Worm (Caenorhabditis elegans) whole organism, midembryonic: ENCODE data around the gene C28G1.2.
A peak's percentile ranks its signal among the peaks of the same experiment; 100 is the strongest.

Experiments
- T22C8.4 ChIP-seq: fragments of 200-800 bp; sonication (Bioruptor generic); IDR thresholded peaks from 2 replicates; pipeline ENCODE4 v1.3.6; 2022; ENCODE audit warnings: missing genetic modification characterization, missing compliant biosample characterization
- cog-1 ChIP-seq: sonication (generic microtip); optimal IDR thresholded peaks from 2 replicates; lab custom pipeline; 2016; ENCODE audit warnings: missing genetic modification characterization, missing compliant biosample characterization
- flt-1 ChIP-seq: fragments of 200-800 bp; sonication (Bioruptor generic); IDR thresholded peaks from 2 replicates; pipeline ENCODE4 v1.3.6; 2022; ENCODE audit warnings: missing genetic modification characterization, missing compliant biosample characterization
- klf-2 ChIP-seq: fragments of 200-800 bp; sonication (Bioruptor generic); conservative IDR thresholded peaks from 2 replicates; pipeline ENCODE4 v1.3.6; 2022; ENCODE audit warnings: missing genetic modification reagents, missing genetic modification characterization, missing compliant biosample characterization
- med-1 ChIP-seq: sonication (generic microtip); optimal IDR thresholded peaks from 2 replicates; lab custom pipeline; 2017; ENCODE audit warnings: missing genetic modification characterization, mild to moderate bottlenecking, missing compliant biosample characterization, antibody characterized with exemption, missing genetic modification reagents; ENCODE audit not compliant: insufficient read depth
- ref-1 ChIP-seq: fragments of 200-800 bp; sonication (Bioruptor generic); conservative IDR thresholded peaks from 2 replicates; pipeline ENCODE4 v1.3.6; 2022; ENCODE audit warnings: missing genetic modification reagents, missing genetic modification characterization, missing compliant biosample characterization
- tab-1 ChIP-seq: fragments of 200-800 bp; sonication (Bioruptor generic); IDR thresholded peaks from 2 replicates; pipeline ENCODE4 v1.3.6; 2022; ENCODE audit warnings: missing genetic modification characterization, missing compliant biosample characterization
- ztf-23 ChIP-seq: fragments of 200-800 bp; sonication (Bioruptor generic); IDR thresholded peaks from 2 replicates; pipeline ENCODE4 v1.3.6; 2022; ENCODE audit warnings: missing genetic modification reagents, missing genetic modification characterization, missing compliant biosample characterization
- ztf-29 ChIP-seq: fragments of 200-800 bp; sonication (Bioruptor generic); IDR thresholded peaks from 2 replicates; pipeline ENCODE4 v1.3.6; 2022; ENCODE audit warnings: missing genetic modification reagents, missing genetic modification characterization, missing compliant biosample characterization

The C28G1.2 gene

ce11 chrX:8828365-8828764, 7.5 kb upstream of the C28G1.2 start, which contains the start of gene rcs-1:
Gene rcs-1 (minus strand): TSS chrX:8828540.
- TF ChIP-seq flt-1 (GFP tag; lab: Robert Waterston, UW), result no peak
- no peak for TF ChIP-seq ztf-23 (GFP tag; lab: Robert Waterston, UW)
- no peak for TF ChIP-seq tab-1 (GFP tag; lab: Robert Waterston, UW)
- TF ChIP-seq cog-1, result no peak
- no peak for TF ChIP-seq T22C8.4 (GFP tag; lab: Robert Waterston, UW)
- no peak for TF ChIP-seq ref-1 (GFP tag; lab: Robert Waterston, UW)
- TF ChIP-seq med-1, result no peak
- TF ChIP-seq klf-2, result no peak
- no peak for TF ChIP-seq ztf-29 (GFP tag; lab: Robert Waterston, UW)

- TF ChIP-seq ref-1 (GFP tag; lab: Robert Waterston, UW) (no peak), ztf-23 (GFP tag; lab: Robert Waterston, UW) (no peak), klf-2 (no peak), med-1 (no peak), cog-1 (no peak), ztf-29 (GFP tag; lab: Robert Waterston, UW) (no peak), T22C8.4 (GFP tag; lab: Robert Waterston, UW) (no peak), flt-1 (GFP tag; lab: Robert Waterston, UW) (no peak), tab-1 (GFP tag; lab: Robert Waterston, UW) (no peak)
Observed at ce11 chrX:8831162-8831561, 4.7 kb upstream of the C28G1.2 start, which contains the start of gene C28G1.6. Gene C28G1.6 (minus strand): TSS chrX:8831262.

ce11 chrX:8835405-8835804, 411 bp upstream of the C28G1.2 start, which contains the start of gene sec-15:
Gene sec-15 (minus strand): TSS chrX:8835715.
- TF ChIP-seq flt-1 (GFP tag; lab: Robert Waterston, UW) (no peak), cog-1 (no peak), med-1 (no peak), ztf-23 (GFP tag; lab: Robert Waterston, UW) (no peak), ztf-29 (GFP tag; lab: Robert Waterston, UW) (no peak), ref-1 (GFP tag; lab: Robert Waterston, UW) (no peak), T22C8.4 (GFP tag; lab: Robert Waterston, UW) (no peak)

- TF ChIP-seq flt-1 (GFP tag; lab: Robert Waterston, UW) (no peak), ztf-23 (GFP tag; lab: Robert Waterston, UW) (no peak), tab-1 (GFP tag; lab: Robert Waterston, UW) (no peak), ztf-29 (GFP tag; lab: Robert Waterston, UW) (no peak), T22C8.4 (GFP tag; lab: Robert Waterston, UW) (no peak), ref-1 (GFP tag; lab: Robert Waterston, UW) (no peak), klf-2 (no peak), cog-1 (no peak), med-1 (no peak)
Observed at ce11 chrX:8838176-8838575, 2.4 kb downstream of the C28G1.2 start.

ce11 chrX:8843988-8844387, 8.2 kb downstream of the C28G1.2 start, which contains the start of gene ubc-23:
Gene ubc-23 (plus strand): TSS chrX:8844288.
- TF ChIP-seq cog-1 (no peak), med-1 (no peak), tab-1 (GFP tag; lab: Robert Waterston, UW) (no peak), ref-1 (GFP tag; lab: Robert Waterston, UW) (no peak), flt-1 (GFP tag; lab: Robert Waterston, UW) (no peak), T22C8.4 (GFP tag; lab: Robert Waterston, UW) (no peak), klf-2 (no peak), ztf-23 (GFP tag; lab: Robert Waterston, UW) (no peak)

ce11 chrX:8846447-8847237, 10.8 kb downstream of the C28G1.2 start, which contains the start of gene C28G1.10:
Gene C28G1.10 (plus strand): TSS chrX:8847122.
- TF ChIP-seq tab-1 (GFP tag; lab: Robert Waterston, UW), result no peak
- TF ChIP-seq klf-2, result peak; percentile 61; the same call in 1 of the 2 replicates
- no peak for TF ChIP-seq ref-1 (GFP tag; lab: Robert Waterston, UW)

ce11 chrX:8853524-8853923, 17.7 kb downstream of the C28G1.2 start, which contains the start of gene sprp-4:
Gene sprp-4 (minus strand): TSS chrX:8853624.
- TF ChIP-seq ref-1 (GFP tag; lab: Robert Waterston, UW), result no peak
- TF ChIP-seq klf-2, result no peak
- TF ChIP-seq flt-1 (GFP tag; lab: Robert Waterston, UW), result no peak
- TF ChIP-seq tab-1 (GFP tag; lab: Robert Waterston, UW), result no peak
- TF ChIP-seq ztf-23 (GFP tag; lab: Robert Waterston, UW), result no peak
- TF ChIP-seq ztf-29 (GFP tag; lab: Robert Waterston, UW), result no peak
- no peak for TF ChIP-seq cog-1
- no peak for TF ChIP-seq T22C8.4 (GFP tag; lab: Robert Waterston, UW)
- TF ChIP-seq med-1, result no peak

ce11 chrX:8854409-8854808, 18.6 kb downstream of the C28G1.2 start:
- TF ChIP-seq T22C8.4 (GFP tag; lab: Robert Waterston, UW) (no peak), ref-1 (GFP tag; lab: Robert Waterston, UW) (no peak), med-1 (no peak), cog-1 (no peak)

- no peak for TF ChIP-seq T22C8.4 (GFP tag; lab: Robert Waterston, UW)
- no peak for TF ChIP-seq flt-1 (GFP tag; lab: Robert Waterston, UW)
- TF ChIP-seq med-1, result no peak
- no peak for TF ChIP-seq cog-1
- no peak for TF ChIP-seq ref-1 (GFP tag; lab: Robert Waterston, UW)
- TF ChIP-seq tab-1 (GFP tag; lab: Robert Waterston, UW), result no peak
- TF ChIP-seq klf-2, result no peak
- no peak for TF ChIP-seq ztf-23 (GFP tag; lab: Robert Waterston, UW)
- TF ChIP-seq ztf-29 (GFP tag; lab: Robert Waterston, UW), result no peak
Observed at ce11 chrX:8857904-8858612, 22.2 kb downstream of the C28G1.2 start, which contains the start of gene C06E2.5. Gene C06E2.5 (minus strand): TSS chrX:8857954.
